Worm (Caenorhabditis elegans): ENCODE data around the gene psd-1.

psd-1 gene

DNA sequence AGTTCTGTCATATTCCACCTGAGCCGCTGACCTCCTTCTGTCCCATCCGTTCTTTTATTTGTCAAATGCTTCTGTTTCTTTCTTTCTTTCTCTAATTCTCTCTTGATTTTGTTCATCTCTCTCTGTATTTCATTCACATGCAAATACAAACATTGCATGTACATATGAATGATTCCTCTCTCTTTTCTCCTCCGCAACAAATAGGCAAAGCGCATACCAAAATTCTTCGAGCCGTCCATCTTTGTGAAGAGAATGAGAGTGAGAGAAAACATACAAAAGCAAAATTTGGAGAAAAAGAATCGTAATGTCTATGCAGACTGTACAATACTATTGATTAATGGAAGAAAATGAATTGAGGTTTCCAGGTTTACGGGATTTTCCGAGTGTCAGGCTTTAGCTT, 42.2 kb upstream of the psd-1 start:
- TF ChIP-seq pha-2 (tag; optimal IDR thresholded peaks at IDR 0.05): no peak
- TF ChIP-seq odd-2 (tag; optimal IDR thresholded peaks at IDR 0.05): no peak
- no peak for TF ChIP-seq ceh-22 (tag; optimal IDR thresholded peaks at IDR 0.05)
- no peak for TF ChIP-seq zip-5 (tag; optimal IDR thresholded peaks at IDR 0.05)
- TF ChIP-seq ref-2 (tag; optimal IDR thresholded peaks at IDR 0.05): no peak
- peak; percentile 14 for TF ChIP-seq pax-1 (tag; optimal IDR thresholded peaks at IDR 0.05)
- TF ChIP-seq hlh-13 (GFP tag; optimal IDR thresholded peaks at IDR 0.05): no peak
- no peak for TF ChIP-seq pat-9 (tag; optimal IDR thresholded peaks at IDR 0.05)
- no peak for TF ChIP-seq ceh-2 (tag; optimal IDR thresholded peaks at IDR 0.05)
- TF ChIP-seq unc-42 (tag; optimal IDR thresholded peaks at IDR 0.05): no peak
- TF ChIP-seq T23F11.4 (GFP tag; optimal IDR thresholded peaks at IDR 0.05): no peak
- TF ChIP-seq ceh-34 (tag; optimal IDR thresholded peaks at IDR 0.05): no peak
- TF ChIP-seq ceh-19 (GFP tag; optimal IDR thresholded peaks at IDR 0.05): peak; percentile 33

- no peak for TF ChIP-seq sox-4 (tag; optimal IDR thresholded peaks at IDR 0.05)
- no peak for TF ChIP-seq lim-6 (tag; optimal IDR thresholded peaks at IDR 0.05)
- TF ChIP-seq hlh-13 (GFP tag; optimal IDR thresholded peaks at IDR 0.05): no peak
- no peak for TF ChIP-seq hlh-30 (tag; optimal IDR thresholded peaks at IDR 0.05; ENCODE audit: insufficient read depth)
- TF ChIP-seq ceh-9 (tag; optimal IDR thresholded peaks at IDR 0.05): no peak
- TF ChIP-seq tbx-2 (tag; optimal IDR thresholded peaks at IDR 0.05): no peak
- no peak for TF ChIP-seq syd-9 (tag; optimal IDR thresholded peaks at IDR 0.05)
- TF ChIP-seq nhr-232 (tag; optimal IDR thresholded peaks at IDR 0.05): no peak
- no peak for TF ChIP-seq sdc-2 (tag; optimal IDR thresholded peaks at IDR 0.05)
- TF ChIP-seq odd-2 (tag; optimal IDR thresholded peaks at IDR 0.05): no peak
- no peak for TF ChIP-seq npax-4 (tag; optimal IDR thresholded peaks at IDR 0.05)
- no peak for TF ChIP-seq ceh-45 (GFP tag; IDR thresholded peaks at IDR 0.05)
- TF ChIP-seq nhr-11 (tag; optimal IDR thresholded peaks at IDR 0.05): no peak
- no peak for TF ChIP-seq C38D4.7 (GFP tag; optimal IDR thresholded peaks at IDR 0.05)
- no peak for TF ChIP-seq unc-42 (tag; optimal IDR thresholded peaks at IDR 0.05)
- no peak for TF ChIP-seq rnt-1 (tag; optimal IDR thresholded peaks at IDR 0.05)
- no peak for TF ChIP-seq ref-2 (tag; optimal IDR thresholded peaks at IDR 0.05)
Observed at ce11 chrIII:7314927-7315547, 39.8 kb upstream of the psd-1 start, which contains the start of gene nspg-6. nspg-6 (minus strand) TSS chrIII:7314977.

ce11 chrIII:7314473-7314872, 39.3 kb upstream of the psd-1 start:
- TF ChIP-seq ceh-31 (tag; optimal IDR thresholded peaks at IDR 0.05) (no peak), ceh-19 (GFP tag; optimal IDR thresholded peaks at IDR 0.05) (no peak), hlh-6 (tag; optimal IDR thresholded peaks at IDR 0.05) (no peak), ahr-1 (tag; optimal IDR thresholded peaks at IDR 0.05) (no peak), nfya-1 (tag; optimal IDR thresholded peaks at IDR 0.05) (no peak), ceh-22 (tag; optimal IDR thresholded peaks at IDR 0.05) (no peak), Y22D7AL.16 (tag; optimal IDR thresholded peaks at IDR 0.05) (no peak), pat-9 (tag; optimal IDR thresholded peaks at IDR 0.05) (no peak), C08G9.2 (tag; optimal IDR thresholded peaks at IDR 0.05) (no peak), fax-1 (tag; optimal IDR thresholded peaks at IDR 0.05) (no peak), lim-6 (tag; optimal IDR thresholded peaks at IDR 0.05) (no peak), elt-4 (tag; optimal IDR thresholded peaks at IDR 0.05) (no peak), pha-2 (tag; optimal IDR thresholded peaks at IDR 0.05) (no peak), fkh-10 (GFP tag; optimal IDR thresholded peaks at IDR 0.05) (no peak)

- no peak for TF ChIP-seq ceh-22 (tag; optimal IDR thresholded peaks at IDR 0.05)
- TF ChIP-seq nfya-1 (tag; optimal IDR thresholded peaks at IDR 0.05): no peak
- no peak for TF ChIP-seq fax-1 (tag; optimal IDR thresholded peaks at IDR 0.05)
- TF ChIP-seq ets-4 (tag; optimal IDR thresholded peaks at IDR 0.05): no peak
- TF ChIP-seq unc-3 (GFP tag; conservative IDR thresholded peaks at IDR 0.05): no peak
- TF ChIP-seq unc-3 (tag; optimal IDR thresholded peaks at IDR 0.05): no peak
- no peak for TF ChIP-seq ceh-31 (tag; optimal IDR thresholded peaks at IDR 0.05)
- no peak for TF ChIP-seq dmd-4 (tag; optimal IDR thresholded peaks at IDR 0.05; ENCODE audit: borderline replicate concordance)
- no peak for TF ChIP-seq ceh-14 (tag; optimal IDR thresholded peaks at IDR 0.05)
- no peak for TF ChIP-seq hlh-30 (tag; optimal IDR thresholded peaks at IDR 0.05; ENCODE audit: insufficient read depth)
- TF ChIP-seq nhr-232 (tag; optimal IDR thresholded peaks at IDR 0.05): no peak
- TF ChIP-seq pha-2 (tag; optimal IDR thresholded peaks at IDR 0.05): no peak
Observed at ce11 chrIII:7310662-7311340, 35.6 kb upstream of the psd-1 start, which contains the start of the genes F56C9.6 and F56C9.3. F56C9.6 (minus strand) TSS chrIII:7310773. F56C9.3 (plus strand) TSS chrIII:7311290.
